Worm (Caenorhabditis elegans) whole organism, L1 larva: ENCODE measurements around the gene F17E5.2.
A peak's percentile ranks its signal among the peaks of the same experiment; 100 is the strongest.

ENCODE experiments used
- C04F5.9 ChIP-seq: sonication (generic microtip); optimal IDR thresholded peaks from 2 replicates; lab custom pipeline; 2016; ENCODE audit warnings: missing genetic modification characterization, missing compliant biosample characterization
- C34B4.2 ChIP-seq: sonication (generic microtip); optimal IDR thresholded peaks from 2 replicates; lab custom pipeline; 2017; ENCODE audit warnings: mild to moderate bottlenecking, missing genetic modification characterization, missing compliant biosample characterization
- Y116A8C.19 ChIP-seq: sonication (generic microtip); optimal IDR thresholded peaks from 2 replicates; lab custom pipeline; 2016; ENCODE audit warnings: missing compliant biosample characterization, missing genetic modification characterization, borderline replicate concordance
- aha-1 ChIP-seq: fragments of 150-350 bp; optimal IDR thresholded peaks from 2 replicates; lab custom pipeline; 2014; ENCODE audit warnings: missing biosample characterization, missing genetic modification characterization
- ama-1 ChIP-seq: fragments of 150-350 bp; optimal IDR thresholded peaks from 2 replicates; lab custom pipeline; 2014
- blmp-1 ChIP-seq: fragments of 150-350 bp; optimal IDR thresholded peaks from 2 replicates; lab custom pipeline; 2014; ENCODE audit warnings: missing biosample characterization, missing genetic modification characterization
- ceh-88 ChIP-seq: fragments of 200-800 bp; sonication (Bioruptor generic); IDR thresholded peaks from 2 replicates; pipeline ENCODE4 v1.3.6; 2022; ENCODE audit warnings: missing genetic modification characterization, missing compliant biosample characterization
- ceh-90 ChIP-seq: sonication (generic microtip); optimal IDR thresholded peaks from 2 replicates; lab custom pipeline; 2016; ENCODE audit warnings: missing genetic modification characterization, missing compliant biosample characterization
- ces-1 ChIP-seq: fragments of 150-350 bp; optimal IDR thresholded peaks from 2 replicates; lab custom pipeline; 2014; ENCODE audit warnings: missing biosample characterization, missing genetic modification reagents, missing genetic modification characterization
- dsc-1 ChIP-seq: sonication (generic microtip); optimal IDR thresholded peaks from 2 replicates; lab custom pipeline; 2016; ENCODE audit warnings: mild to moderate bottlenecking, missing genetic modification characterization, missing compliant biosample characterization
- egl-13 ChIP-seq: sonication (generic microtip); optimal IDR thresholded peaks from 2 replicates; lab custom pipeline; 2016; ENCODE audit warnings: missing genotype, missing genetic modification reagents, missing genetic modification characterization, missing compliant biosample characterization
- egl-27 ChIP-seq, 2 experiments: fragments of 150-350 bp in 1 of 2; sonication (generic microtip); optimal IDR thresholded peaks; 3 replicates each; lab custom pipeline; 2017 to 2018; ENCODE audit warnings: missing biosample characterization in 2 of 2, missing genetic modification characterization in 2 of 2, missing genetic modification reagents in 2 of 2
- fkh-10 ChIP-seq: sonication (generic microtip); optimal IDR thresholded peaks from 2 replicates; lab custom pipeline; 2017; ENCODE audit warnings: missing biosample characterization, missing genetic modification reagents, missing genetic modification characterization
- hlh-17 ChIP-seq: fragments of 200-800 bp; sonication (Bioruptor generic); optimal IDR thresholded peaks from 2 replicates; lab custom pipeline; 2018; ENCODE audit warnings: missing genetic modification characterization, mild to moderate bottlenecking, missing compliant biosample characterization, moderate library complexity, borderline replicate concordance
- hpl-2 ChIP-seq: fragments of 150-350 bp; optimal IDR thresholded peaks from 2 replicates; lab custom pipeline; 2014; ENCODE audit warnings: missing biosample characterization, missing genetic modification reagents, missing genetic modification characterization
- irx-1 ChIP-seq: sonication (generic microtip); optimal IDR thresholded peaks from 2 replicates; lab custom pipeline; 2016; ENCODE audit warnings: missing genetic modification characterization, missing compliant biosample characterization
- isw-1 ChIP-seq: fragments of 200-800 bp; sonication (Bioruptor generic); IDR thresholded peaks from 2 replicates; pipeline ENCODE4 v1.3.6; 2022; ENCODE audit warnings: missing genetic modification characterization, missing compliant biosample characterization
- lin-13 ChIP-seq: fragments of 150-350 bp; optimal IDR thresholded peaks from 2 replicates; lab custom pipeline; 2014; ENCODE audit warnings: missing biosample characterization, missing genetic modification reagents, missing genetic modification characterization
- lin-14 ChIP-seq: fragments of 200-800 bp; sonication (Bioruptor generic); optimal IDR thresholded peaks from 2 replicates; lab custom pipeline; 2018; ENCODE audit warnings: mild to moderate bottlenecking, missing genetic modification characterization, moderate library complexity, missing compliant biosample characterization
- lin-39 ChIP-seq: fragments of 150-350 bp; optimal IDR thresholded peaks from 2 replicates; lab custom pipeline; 2014; ENCODE audit warnings: missing biosample characterization, missing genetic modification reagents, missing genetic modification characterization
- mab-9 ChIP-seq: fragments of 200-800 bp; sonication (Bioruptor generic); IDR thresholded peaks from 2 replicates; pipeline ENCODE4 v1.3.6; 2022; ENCODE audit warnings: missing genetic modification reagents, missing genetic modification characterization, missing compliant biosample characterization
- mep-1 ChIP-seq: fragments of 150-350 bp; optimal IDR thresholded peaks from 2 replicates; lab custom pipeline; 2014; ENCODE audit warnings: missing biosample characterization, missing genetic modification characterization
- nhr-11 ChIP-seq: fragments of 150-350 bp; optimal IDR thresholded peaks from 2 replicates; lab custom pipeline; 2014; ENCODE audit warnings: missing biosample characterization, missing genetic modification characterization
- nhr-12 ChIP-seq: sonication (generic microtip); optimal IDR thresholded peaks from 2 replicates; lab custom pipeline; 2017; ENCODE audit warnings: missing biosample characterization, missing genetic modification characterization
- nhr-237 ChIP-seq: fragments of 150-350 bp; optimal IDR thresholded peaks from 2 replicates; lab custom pipeline; 2014; ENCODE audit warnings: missing biosample characterization, missing genetic modification characterization
- nhr-47 ChIP-seq: sonication (generic microtip); optimal IDR thresholded peaks from 2 replicates; lab custom pipeline; 2016; ENCODE audit warnings: mild to moderate bottlenecking, missing genetic modification characterization, moderate library complexity, missing compliant biosample characterization
- nhr-90 ChIP-seq: sonication (generic microtip); optimal IDR thresholded peaks from 2 replicates; lab custom pipeline; 2016; ENCODE audit warnings: mild to moderate bottlenecking, missing genetic modification characterization, missing compliant biosample characterization; ENCODE audit not compliant: poor library complexity
- pax-3 ChIP-seq: fragments of 200-800 bp; sonication (Bioruptor generic); optimal IDR thresholded peaks from 2 replicates; lab custom pipeline; 2018; ENCODE audit warnings: mild to moderate bottlenecking, missing genetic modification characterization, moderate library complexity, missing compliant biosample characterization
- pqm-1 ChIP-seq: sonication (generic microtip); optimal IDR thresholded peaks from 3 replicates; lab custom pipeline; 2017; ENCODE audit warnings: missing biosample characterization, missing genetic modification characterization
- rnt-1 ChIP-seq: sonication (generic microtip); optimal IDR thresholded peaks from 2 replicates; lab custom pipeline; 2016; ENCODE audit warnings: mild to moderate bottlenecking, missing genetic modification characterization, moderate library complexity, missing compliant biosample characterization
- skn-1 ChIP-seq: fragments of 150-350 bp; optimal IDR thresholded peaks from 2 replicates; lab custom pipeline; 2014; ENCODE audit warnings: missing biosample characterization, missing genetic modification characterization
- snpc-4 ChIP-seq: fragments of 150-350 bp; optimal IDR thresholded peaks from 2 replicates; lab custom pipeline; 2014; ENCODE audit warnings: missing biosample characterization, missing genetic modification characterization
- snu-23 ChIP-seq: sonication (generic microtip); optimal IDR thresholded peaks from 2 replicates; lab custom pipeline; 2016; ENCODE audit warnings: missing genetic modification characterization, missing compliant biosample characterization
- sox-4 ChIP-seq: sonication (generic microtip); optimal IDR thresholded peaks from 2 replicates; lab custom pipeline; 2016; ENCODE audit warnings: missing genetic modification characterization, missing compliant biosample characterization
- tbx-2 ChIP-seq: sonication (generic microtip); optimal IDR thresholded peaks from 2 replicates; lab custom pipeline; 2016; ENCODE audit warnings: missing genetic modification characterization, missing compliant biosample characterization
- tlp-1 ChIP-seq: fragments of 150-350 bp; optimal IDR thresholded peaks from 2 replicates; lab custom pipeline; 2014; ENCODE audit warnings: missing biosample characterization, missing genetic modification characterization
- unc-130 ChIP-seq: fragments of 150-350 bp; optimal IDR thresholded peaks from 2 replicates; lab custom pipeline; 2017; ENCODE audit warnings: missing biosample characterization, missing genetic modification characterization, inconsistent platforms
- unc-86 ChIP-seq: sonication (generic microtip); optimal IDR thresholded peaks from 2 replicates; lab custom pipeline; 2016; ENCODE audit warnings: missing genetic modification characterization, missing compliant biosample characterization
- ztf-11 ChIP-seq, 2 experiments: sonication (generic microtip); optimal IDR thresholded peaks; 2 replicates each; lab custom pipeline; 2016 to 2017; ENCODE audit warnings: missing genetic modification characterization in 2 of 2, missing biosample characterization in 1 of 2, missing compliant biosample characterization in 1 of 2
- ztf-4 ChIP-seq: fragments of 150-350 bp; optimal IDR thresholded peaks from 2 replicates; lab custom pipeline; 2014; ENCODE audit warnings: missing biosample characterization, missing genetic modification characterization

F17E5.2 gene

ce11 chrX:12367498-12367897 is 26.6 kb upstream of the F17E5.2 start (continued):
- peak; percentile 42 for TF ChIP-seq lin-14 (GFP tag; lab: Kevin White, UChicago)
- TF ChIP-seq snpc-4 (tag; lab: Kevin White, UChicago) = no peak
- no peak for TF ChIP-seq hpl-2
- TF ChIP-seq aha-1 (tag; lab: Kevin White, UChicago) = no peak
- no peak for TF ChIP-seq isw-1 (GFP tag; lab: Robert Waterston, UW)
- no peak for TF ChIP-seq nhr-11 (tag; lab: Kevin White, UChicago)
- TF ChIP-seq ceh-88 (GFP tag; lab: Robert Waterston, UW) = peak; percentile 22; the same call in 1 of the 2 replicates
- TF ChIP-seq ztf-4 (tag; lab: Kevin White, UChicago) = no peak
- TF ChIP-seq unc-130 (tag; lab: Kevin White, UChicago) = peak; percentile 29
- TF ChIP-seq nhr-90 = peak; percentile 17
- no peak for TF ChIP-seq nhr-237
- TF ChIP-seq ama-1 (lab: Kevin White, UChicago) = no peak
- no peak for TF ChIP-seq fkh-10 (GFP tag; lab: Kevin White, UChicago)
- TF ChIP-seq blmp-1 (tag; lab: Kevin White, UChicago) = no peak
- TF ChIP-seq ztf-11 (tag; optimal IDR thresholded peaks at IDR 0.05; lab: Kevin White, UChicago) = no peak
- TF ChIP-seq sox-4 = no peak
- TF ChIP-seq tbx-2 (tag; lab: Kevin White, UChicago) = peak; percentile 26
- peak; percentile 53 for TF ChIP-seq dsc-1 (tag; lab: Kevin White, UChicago)
- TF ChIP-seq lin-13 (GFP tag; lab: Kevin White, UChicago) = peak; percentile 11
- no peak for TF ChIP-seq egl-13 (tag; lab: Kevin White, UChicago)
- TF ChIP-seq skn-1 (tag; lab: Kevin White, UChicago) = peak; percentile 33
- TF ChIP-seq nhr-47 (tag; lab: Kevin White, UChicago) = no peak
- TF ChIP-seq egl-27 (tag; optimal IDR thresholded peaks at IDR 0.05; lab: Kevin White, UChicago) = no peak
- TF ChIP-seq nhr-12 = no peak
- TF ChIP-seq Y116A8C.19 (tag; lab: Kevin White, UChicago) = no peak
- TF ChIP-seq unc-86 = no peak
- TF ChIP-seq pqm-1 (tag; lab: Kevin White, UChicago) = no peak
- TF ChIP-seq ces-1 = no peak
- peak; percentile 74 for TF ChIP-seq rnt-1 (tag; lab: Kevin White, UChicago)
- peak; percentile 73 for TF ChIP-seq snu-23
- no peak for TF ChIP-seq C04F5.9 (tag; lab: Kevin White, UChicago)
- 0 out of 2 replicates have a peak, but pooled peaks have one; percentile 20 for TF ChIP-seq mab-9 (GFP tag; lab: Robert Waterston, UW)

DNA sequence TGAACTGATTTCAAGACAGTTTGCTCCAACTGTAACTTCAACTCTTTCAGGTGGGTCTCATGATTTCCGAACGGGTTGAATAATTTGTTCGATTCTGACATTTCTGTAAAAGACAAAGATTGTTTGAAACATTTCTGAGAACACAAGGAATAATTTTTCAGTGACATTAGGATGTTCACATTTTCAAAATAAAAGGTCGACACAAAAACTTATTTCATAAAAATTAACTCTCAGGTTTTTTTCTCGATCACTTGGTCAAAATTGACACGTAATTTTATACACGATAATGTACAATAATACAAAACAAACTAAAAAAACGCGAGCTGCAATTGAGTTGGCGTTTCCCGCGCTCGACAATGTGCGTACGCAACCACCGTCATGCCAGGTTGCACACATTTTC is 22.7 kb upstream of the F17E5.2 start, which contains the start of gene rif-1.2:
TSS of gene rif-1.2 (minus strand) at position 101 of the 400 bp plus-strand sequence.
- no peak for TF ChIP-seq pax-3 (tag; lab: Kevin White, UChicago)
- no peak for TF ChIP-seq lin-14 (GFP tag; lab: Kevin White, UChicago)
- no peak for TF ChIP-seq hlh-17 (GFP tag; lab: Kevin White, UChicago)
- TF ChIP-seq mep-1 (tag; lab: Kevin White, UChicago) = no peak
- TF ChIP-seq ceh-90 (tag; lab: Kevin White, UChicago) = no peak
- no peak for TF ChIP-seq C04F5.9 (tag; lab: Kevin White, UChicago)
- no peak for TF ChIP-seq snu-23
- no peak for TF ChIP-seq nhr-11 (tag; lab: Kevin White, UChicago)
- no peak for TF ChIP-seq tlp-1
- no peak for TF ChIP-seq lin-39 (tag; lab: Kevin White, UChicago)
- no peak for TF ChIP-seq irx-1
- TF ChIP-seq, all 84 proteins: peak for 0

DNA sequence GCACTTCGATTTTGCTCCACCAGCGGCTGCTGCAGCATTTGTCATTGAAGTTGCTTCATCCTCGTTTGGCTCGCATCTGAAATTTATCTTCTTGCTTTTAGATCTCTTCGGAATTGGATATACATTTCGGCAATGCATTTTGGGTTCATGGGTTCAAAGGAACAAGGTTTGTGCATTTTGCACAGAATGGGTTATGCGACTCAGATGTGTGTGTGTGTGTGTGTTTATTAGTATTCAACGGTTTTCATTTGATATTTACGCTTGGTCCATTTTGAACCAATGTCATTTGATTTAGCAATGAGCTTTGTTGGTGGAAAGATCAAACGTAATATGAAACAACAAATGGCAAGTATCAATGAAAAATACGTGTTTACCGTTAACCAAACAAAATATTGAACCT is 18.3 kb upstream of the F17E5.2 start:
- TF ChIP-seq C34B4.2 (tag; lab: Kevin White, UChicago) = no peak
